Worm (Caenorhabditis elegans) whole organism, L1 larva: Measurements from ENCODE around the gene ugt-60.

Source experiments
- C04F5.9 ChIP-seq: sonication (generic microtip); optimal IDR thresholded peaks from 2 replicates; lab custom pipeline; 2016; ENCODE audit warnings: missing genetic modification characterization, missing compliant biosample characterization
- C16A3.4 ChIP-seq: fragments of 150-350 bp; optimal IDR thresholded peaks from 2 replicates; lab custom pipeline; 2014; ENCODE audit warnings: missing biosample characterization, missing genetic modification characterization
- F16B12.6 ChIP-seq: fragments of 150-350 bp; optimal IDR thresholded peaks from 2 replicates; lab custom pipeline; 2014; ENCODE audit warnings: missing biosample characterization, missing genetic modification characterization
- Y116A8C.19 ChIP-seq: sonication (generic microtip); optimal IDR thresholded peaks from 2 replicates; lab custom pipeline; 2016; ENCODE audit warnings: missing compliant biosample characterization, missing genetic modification characterization, borderline replicate concordance
- alr-1 ChIP-seq: fragments of 200-800 bp; sonication (Bioruptor generic); optimal IDR thresholded peaks from 2 replicates; lab custom pipeline; 2018; ENCODE audit warnings: borderline replicate concordance, mild to moderate bottlenecking, missing genetic modification characterization, missing compliant biosample characterization
- aly-2 ChIP-seq: fragments of 150-350 bp; optimal IDR thresholded peaks from 2 replicates; lab custom pipeline; 2014; ENCODE audit warnings: missing biosample characterization, missing genetic modification characterization
- ama-1 ChIP-seq: fragments of 150-350 bp; optimal IDR thresholded peaks from 2 replicates; lab custom pipeline; 2014
- ceh-63 ChIP-seq: fragments of 200-800 bp; sonication (Bioruptor generic); optimal IDR thresholded peaks from 2 replicates; lab custom pipeline; 2018; ENCODE audit warnings: mild to moderate bottlenecking, missing genetic modification characterization, missing compliant biosample characterization
- ceh-82 ChIP-seq, 3 experiments: fragments of 150-350 bp in 1 of 3; sonication (generic microtip) in 2 of 3; optimal IDR thresholded peaks; 2 replicates each; lab custom pipeline; 2014 to 2017; ENCODE audit warnings: missing biosample characterization in 3 of 3, missing genetic modification characterization in 3 of 3
- ceh-88 ChIP-seq: fragments of 200-800 bp; sonication (Bioruptor generic); IDR thresholded peaks from 2 replicates; pipeline ENCODE4 v1.3.6; 2022; ENCODE audit warnings: missing genetic modification characterization, missing compliant biosample characterization
- ceh-90 ChIP-seq: sonication (generic microtip); optimal IDR thresholded peaks from 2 replicates; lab custom pipeline; 2016; ENCODE audit warnings: missing genetic modification characterization, missing compliant biosample characterization
- ces-1 ChIP-seq: fragments of 150-350 bp; optimal IDR thresholded peaks from 2 replicates; lab custom pipeline; 2014; ENCODE audit warnings: missing biosample characterization, missing genetic modification reagents, missing genetic modification characterization
- dpl-1 ChIP-seq, 3 experiments: fragments of 150-350 bp in 2 of 3; sonication (generic microtip) in 1 of 3; optimal IDR thresholded peaks; 2 replicates each; lab custom pipeline; 2014 to 2017; ENCODE audit warnings: missing biosample characterization in 3 of 3, missing genetic modification characterization in 3 of 3, missing genetic modification reagents in 3 of 3
- dsc-1 ChIP-seq: sonication (generic microtip); optimal IDR thresholded peaks from 2 replicates; lab custom pipeline; 2016; ENCODE audit warnings: mild to moderate bottlenecking, missing genetic modification characterization, missing compliant biosample characterization
- efl-1 ChIP-seq, 4 experiments: fragments of 150-350 bp; optimal IDR thresholded peaks in 3 of 4; peaks in 1 of 4; 1 replicate in 1 of 4; 2 replicates in 3 of 4; lab custom pipeline; 2014; ENCODE audit warnings: missing biosample characterization in 2 of 4, missing genetic modification characterization in 2 of 4, missing genetic modification reagents in 2 of 4
- efl-3 ChIP-seq: fragments of 200-800 bp; sonication (Bioruptor generic); optimal IDR thresholded peaks from 2 replicates; lab custom pipeline; 2018; ENCODE audit warnings: mild to moderate bottlenecking, missing genetic modification characterization, missing compliant biosample characterization
- egl-13 ChIP-seq: sonication (generic microtip); optimal IDR thresholded peaks from 2 replicates; lab custom pipeline; 2016; ENCODE audit warnings: missing genotype, missing genetic modification reagents, missing genetic modification characterization, missing compliant biosample characterization
- egl-27 ChIP-seq, 2 experiments: fragments of 150-350 bp in 1 of 2; sonication (generic microtip); optimal IDR thresholded peaks; 3 replicates each; lab custom pipeline; 2017 to 2018; ENCODE audit warnings: missing biosample characterization in 2 of 2, missing genetic modification characterization in 2 of 2, missing genetic modification reagents in 2 of 2
- elt-2 ChIP-seq: sonication (generic microtip); optimal IDR thresholded peaks from 2 replicates; lab custom pipeline; 2016; ENCODE audit warnings: missing genetic modification characterization, mild to moderate bottlenecking, inconsistent platforms, missing compliant biosample characterization, missing genetic modification reagents
- elt-3 ChIP-seq, 6 experiments: fragments of 150-350 bp in 1 of 6; sonication (generic microtip); optimal IDR thresholded peaks; 2 replicates each; lab custom pipeline; 2017 to 2018; ENCODE audit warnings: missing biosample characterization in 6 of 6, missing genetic modification characterization in 6 of 6, inconsistent platforms in 1 of 6
- ets-5 ChIP-seq: fragments of 200-800 bp; sonication (Bioruptor generic); IDR thresholded peaks from 2 replicates; pipeline ENCODE4 v1.3.6; 2022; ENCODE audit warnings: missing genetic modification characterization, missing compliant biosample characterization
- fkh-10 ChIP-seq: sonication (generic microtip); optimal IDR thresholded peaks from 2 replicates; lab custom pipeline; 2017; ENCODE audit warnings: missing biosample characterization, missing genetic modification reagents, missing genetic modification characterization
- fkh-4 ChIP-seq: sonication (generic microtip); optimal IDR thresholded peaks from 2 replicates; lab custom pipeline; 2016; ENCODE audit warnings: missing compliant biosample characterization, missing genetic modification characterization, borderline replicate concordance
- hlh-17 ChIP-seq: fragments of 200-800 bp; sonication (Bioruptor generic); optimal IDR thresholded peaks from 2 replicates; lab custom pipeline; 2018; ENCODE audit warnings: missing genetic modification characterization, mild to moderate bottlenecking, missing compliant biosample characterization, moderate library complexity, borderline replicate concordance
- hlh-4 ChIP-seq: sonication (generic microtip); optimal IDR thresholded peaks from 2 replicates; lab custom pipeline; 2016; ENCODE audit warnings: mild to moderate bottlenecking, missing genetic modification characterization, missing compliant biosample characterization
- hpl-2 ChIP-seq: fragments of 150-350 bp; optimal IDR thresholded peaks from 2 replicates; lab custom pipeline; 2014; ENCODE audit warnings: missing biosample characterization, missing genetic modification reagents, missing genetic modification characterization
- irx-1 ChIP-seq: sonication (generic microtip); optimal IDR thresholded peaks from 2 replicates; lab custom pipeline; 2016; ENCODE audit warnings: missing genetic modification characterization, missing compliant biosample characterization
- lin-35 ChIP-seq, 2 experiments: fragments of 150-350 bp; optimal IDR thresholded peaks; 2 replicates each; lab custom pipeline; 2014; ENCODE audit warnings: missing biosample characterization in 2 of 2, missing genetic modification characterization in 2 of 2, missing genetic modification reagents in 2 of 2
- lin-39 ChIP-seq: fragments of 150-350 bp; optimal IDR thresholded peaks from 2 replicates; lab custom pipeline; 2014; ENCODE audit warnings: missing biosample characterization, missing genetic modification reagents, missing genetic modification characterization
- lir-3 ChIP-seq: sonication (generic microtip); optimal IDR thresholded peaks from 2 replicates; lab custom pipeline; 2016; ENCODE audit warnings: mild to moderate bottlenecking, missing genetic modification characterization, moderate library complexity, missing compliant biosample characterization; ENCODE audit not compliant: poor library complexity
- mab-9 ChIP-seq: fragments of 200-800 bp; sonication (Bioruptor generic); IDR thresholded peaks from 2 replicates; pipeline ENCODE4 v1.3.6; 2022; ENCODE audit warnings: missing genetic modification reagents, missing genetic modification characterization, missing compliant biosample characterization
- nhr-12 ChIP-seq: sonication (generic microtip); optimal IDR thresholded peaks from 2 replicates; lab custom pipeline; 2017; ENCODE audit warnings: missing biosample characterization, missing genetic modification characterization
- nhr-20 ChIP-seq: sonication (generic microtip); optimal IDR thresholded peaks from 2 replicates; lab custom pipeline; 2016; ENCODE audit warnings: mild to moderate bottlenecking, missing genetic modification characterization, missing compliant biosample characterization
- nhr-76 ChIP-seq: sonication (generic microtip); optimal IDR thresholded peaks from 2 replicates; lab custom pipeline; 2017; ENCODE audit warnings: missing biosample characterization, missing genetic modification characterization
- nhr-77 ChIP-seq: fragments of 150-350 bp; optimal IDR thresholded peaks from 2 replicates; lab custom pipeline; 2014; ENCODE audit warnings: missing biosample characterization, missing genetic modification characterization
- nhr-85 ChIP-seq: sonication (generic microtip); peaks from one replicate; lab custom pipeline; 2016; ENCODE audit warnings: missing genetic modification characterization, inconsistent platforms, missing compliant biosample characterization
- nhr-90 ChIP-seq: sonication (generic microtip); optimal IDR thresholded peaks from 2 replicates; lab custom pipeline; 2016; ENCODE audit warnings: mild to moderate bottlenecking, missing genetic modification characterization, missing compliant biosample characterization; ENCODE audit not compliant: poor library complexity
- pax-3 ChIP-seq: fragments of 200-800 bp; sonication (Bioruptor generic); optimal IDR thresholded peaks from 2 replicates; lab custom pipeline; 2018; ENCODE audit warnings: mild to moderate bottlenecking, missing genetic modification characterization, moderate library complexity, missing compliant biosample characterization
- pqm-1 ChIP-seq: sonication (generic microtip); optimal IDR thresholded peaks from 3 replicates; lab custom pipeline; 2017; ENCODE audit warnings: missing biosample characterization, missing genetic modification characterization
- skn-1 ChIP-seq: fragments of 150-350 bp; optimal IDR thresholded peaks from 2 replicates; lab custom pipeline; 2014; ENCODE audit warnings: missing biosample characterization, missing genetic modification characterization
- snu-23 ChIP-seq: sonication (generic microtip); optimal IDR thresholded peaks from 2 replicates; lab custom pipeline; 2016; ENCODE audit warnings: missing genetic modification characterization, missing compliant biosample characterization
- sox-4 ChIP-seq: sonication (generic microtip); optimal IDR thresholded peaks from 2 replicates; lab custom pipeline; 2016; ENCODE audit warnings: missing genetic modification characterization, missing compliant biosample characterization
- sptf-1 ChIP-seq: fragments of 150-350 bp; optimal IDR thresholded peaks from 2 replicates; lab custom pipeline; 2014; ENCODE audit warnings: missing biosample characterization, missing genetic modification characterization
- sup-37 ChIP-seq: fragments of 200-800 bp; sonication (Bioruptor generic); optimal IDR thresholded peaks from 2 replicates; lab custom pipeline; 2018; ENCODE audit warnings: mild to moderate bottlenecking, missing genetic modification characterization, missing compliant biosample characterization
- tbx-2 ChIP-seq: sonication (generic microtip); optimal IDR thresholded peaks from 2 replicates; lab custom pipeline; 2016; ENCODE audit warnings: missing genetic modification characterization, missing compliant biosample characterization
- tlp-1 ChIP-seq: fragments of 150-350 bp; optimal IDR thresholded peaks from 2 replicates; lab custom pipeline; 2014; ENCODE audit warnings: missing biosample characterization, missing genetic modification characterization
- unc-30 ChIP-seq: sonication (generic microtip); optimal IDR thresholded peaks from 2 replicates; lab custom pipeline; 2017; ENCODE audit warnings: missing biosample characterization, missing genetic modification characterization
- unc-62 ChIP-seq: fragments of 150-350 bp; optimal IDR thresholded peaks from 2 replicates; lab custom pipeline; 2014; ENCODE audit warnings: missing biosample characterization, missing genetic modification reagents, missing genetic modification characterization
- vab-15 ChIP-seq: sonication (generic microtip); optimal IDR thresholded peaks from 2 replicates; lab custom pipeline; 2017; ENCODE audit warnings: missing genotype, mild to moderate bottlenecking, missing genetic modification characterization, missing compliant biosample characterization
- zag-1 ChIP-seq: fragments of 150-350 bp; optimal IDR thresholded peaks from 2 replicates; lab custom pipeline; 2014; ENCODE audit warnings: missing biosample characterization, missing genetic modification characterization
- ztf-11 ChIP-seq, 2 experiments: sonication (generic microtip); optimal IDR thresholded peaks; 2 replicates each; lab custom pipeline; 2016 to 2017; ENCODE audit warnings: missing genetic modification characterization in 2 of 2, missing biosample characterization in 1 of 2, missing compliant biosample characterization in 1 of 2
- ztf-4 ChIP-seq: fragments of 150-350 bp; optimal IDR thresholded peaks from 2 replicates; lab custom pipeline; 2014; ENCODE audit warnings: missing biosample characterization, missing genetic modification characterization

ugt-60 gene

DNA sequence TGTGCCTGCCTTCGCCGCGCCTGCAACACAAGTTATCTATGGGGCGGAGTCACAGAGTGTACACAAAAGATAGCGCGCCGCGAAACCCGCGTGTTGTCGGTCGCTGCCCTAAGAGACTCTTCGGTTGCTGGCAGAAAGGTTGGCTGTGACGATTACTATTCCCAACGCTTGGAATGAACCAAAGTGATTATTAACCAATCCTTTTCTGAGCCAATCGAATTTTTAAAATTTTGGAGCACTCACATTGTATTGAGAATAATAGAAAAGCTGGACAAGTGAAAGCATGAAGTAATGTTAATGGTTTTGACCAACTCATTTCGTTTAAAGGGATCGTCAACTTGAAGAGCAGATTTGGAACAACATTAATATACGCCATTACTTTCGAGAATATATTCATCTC is 38.4 kb upstream of the ugt-60 start (continued):
- TF ChIP-seq ztf-11 (tag; optimal IDR thresholded peaks at IDR 0.05; lab: Kevin White, UChicago) (peak in 1 of 2 experiments; percentile 37), fkh-10 (GFP tag; lab: Kevin White, UChicago) (no peak), mab-9 (GFP tag; lab: Robert Waterston, UW) (no peak), fkh-4 (tag; lab: Kevin White, UChicago) (no peak), sox-4 (tag; lab: Kevin White, UChicago) (no peak), ceh-88 (peak; percentile 62; the same call in 1 of the 2 replicates), C16A3.4 (no peak), efl-1 (optimal IDR thresholded peaks at IDR 0.05; lab: Kevin White, UChicago) (peak; percentile 35 to 59), efl-1 (GFP tag; optimal IDR thresholded peaks at IDR 0.05 in 1 of 2; lab: Kevin White, UChicago) (peak; percentile 37 to 97), hpl-2 (GFP tag; lab: Kevin White, UChicago) (peak; percentile 34), ama-1 (lab: Kevin White, UChicago) (peak; percentile 91), ztf-4 (peak; percentile 24), nhr-90 (peak; percentile 91), hlh-17 (GFP tag; lab: Kevin White, UChicago) (no peak), alr-1 (tag; lab: Kevin White, UChicago) (no peak), efl-3 (GFP tag; lab: Kevin White, UChicago) (no peak), F16B12.6 (tag; lab: Kevin White, UChicago) (peak; percentile 18), lir-3 (peak; percentile 31), pqm-1 (no peak), nhr-20 (tag; lab: Kevin White, UChicago) (peak; percentile 80), elt-2 (tag; lab: Kevin White, UChicago) (peak; percentile 91), nhr-12 (tag; lab: Kevin White, UChicago) (no peak), dsc-1 (peak; percentile 81), sptf-1 (tag; lab: Kevin White, UChicago) (no peak), dpl-1 (GFP tag; optimal IDR thresholded peaks at IDR 0.05; lab: Kevin White, UChicago) (peak; percentile 7 to 46 (median 25)), tbx-2 (tag; lab: Kevin White, UChicago) (peak; percentile 60), zag-1 (tag; lab: Kevin White, UChicago) (no peak), skn-1 (tag; lab: Kevin White, UChicago) (no peak), tlp-1 (no peak), egl-13 (tag; lab: Kevin White, UChicago) (peak; percentile 20), sup-37 (GFP tag; lab: Kevin White, UChicago) (peak; percentile 55), C04F5.9 (tag; lab: Kevin White, UChicago) (peak; percentile 43), ces-1 (no peak), egl-27 (tag; optimal IDR thresholded peaks at IDR 0.05; lab: Kevin White, UChicago) (no peak), aly-2 (tag; lab: Kevin White, UChicago) (peak; percentile 77), lin-39 (tag; lab: Kevin White, UChicago) (peak; percentile 56), ceh-90 (tag; lab: Kevin White, UChicago) (peak; percentile 20), ets-5 (no peak), pax-3 (peak; percentile 50), unc-62 (no peak), elt-3 (tag; optimal IDR thresholded peaks at IDR 0.05; lab: Kevin White, UChicago) (peak in 4 of 6 experiments; percentile 3 to 14 (median 8)), nhr-77 (peak; percentile 40), Y116A8C.19 (tag; lab: Kevin White, UChicago) (no peak), nhr-85 (tag; lab: Kevin White, UChicago) (peak; percentile 88), ceh-63 (GFP tag; lab: Kevin White, UChicago) (no peak), irx-1 (tag; lab: Kevin White, UChicago) (peak; percentile 71), nhr-76 (tag; lab: Kevin White, UChicago) (no peak), vab-15 (no peak), hlh-4 (tag; lab: Kevin White, UChicago) (no peak), ceh-82 (tag; optimal IDR thresholded peaks at IDR 0.05; lab: Kevin White, UChicago) (peak; percentile 43 to 56 (median 48)), snu-23 (GFP tag; lab: Kevin White, UChicago) (peak; percentile 81), lin-35 (GFP tag; optimal IDR thresholded peaks at IDR 0.05; lab: Kevin White, UChicago) (peak in 1 of 2 experiments; percentile 69), unc-30 (tag; lab: Kevin White, UChicago) (no peak)
